Worm (Caenorhabditis elegans) whole organism, young adult: ENCODE measurements around the gene dnj-5.
A peak's percentile ranks its signal among the peaks of the same experiment; 100 is the strongest.

Experiments
- B0035.1 ChIP-seq: sonication (generic microtip); optimal IDR thresholded peaks from 2 replicates; lab custom pipeline; 2016; ENCODE audit warnings: missing genetic modification characterization, mild to moderate bottlenecking, missing compliant biosample characterization, missing genotype, missing genetic modification reagents
- C17E4.6 ChIP-seq: fragments of 200-800 bp; sonication (Bioruptor generic); IDR thresholded peaks from 2 replicates; pipeline ENCODE4 v1.3.6; 2022; ENCODE audit warnings: missing genetic modification reagents, missing genetic modification characterization, missing compliant biosample characterization
- dpl-1 ChIP-seq: fragments of 150-350 bp; optimal IDR thresholded peaks from 2 replicates; lab custom pipeline; 2014; ENCODE audit warnings: missing biosample characterization, missing genetic modification reagents, missing genetic modification characterization
- efl-1 ChIP-seq: fragments of 150-350 bp; optimal IDR thresholded peaks from 2 replicates; lab custom pipeline; 2014; ENCODE audit warnings: missing biosample characterization, missing genetic modification reagents, missing genetic modification characterization
- madf-3 ChIP-seq: fragments of 200-800 bp; sonication (Bioruptor generic); IDR thresholded peaks from 2 replicates; pipeline ENCODE4 v1.3.6; 2022; ENCODE audit warnings: missing genetic modification reagents, missing genetic modification characterization, missing compliant biosample characterization
- nhr-120 ChIP-seq: fragments of 200-800 bp; sonication (Bioruptor generic); IDR thresholded peaks from 2 replicates; pipeline ENCODE4 v1.3.6; 2022; ENCODE audit warnings: missing genetic modification characterization, missing compliant biosample characterization
- pbrm-1 ChIP-seq: fragments of 200-800 bp; sonication (Bioruptor generic); IDR thresholded peaks from 2 replicates; pipeline ENCODE4 v1.3.6; 2022; ENCODE audit warnings: missing genetic modification reagents, missing genetic modification characterization, missing compliant biosample characterization
- pha-4 ChIP-seq: fragments of 150-350 bp; sonication (generic microtip); optimal IDR thresholded peaks from 2 replicates; lab custom pipeline; 2014; ENCODE audit warnings: missing biosample characterization, missing genetic modification reagents, missing genetic modification characterization
- ztf-3 ChIP-seq: fragments of 200-800 bp; sonication (Bioruptor generic); optimal IDR thresholded peaks from 2 replicates; lab custom pipeline; 2018; ENCODE audit warnings: mild to moderate bottlenecking, missing genetic modification characterization, missing compliant biosample characterization

- TF ChIP-seq pbrm-1 (GFP tag; lab: Robert Waterston, UW) = no peak
- TF ChIP-seq B0035.1 (tag; lab: Kevin White, UChicago) = no peak
- TF ChIP-seq madf-3 = no peak
- TF ChIP-seq nhr-120 (GFP tag; lab: Robert Waterston, UW) = no peak
- TF ChIP-seq C17E4.6 (GFP tag; lab: Robert Waterston, UW) = no peak
- no peak for TF ChIP-seq ztf-3 (GFP tag; lab: Kevin White, UChicago)
- TF ChIP-seq pha-4 (tag; lab: Kevin White, UChicago) = peak; percentile 42
- TF ChIP-seq dpl-1 = no peak
- no peak for TF ChIP-seq efl-1 (GFP tag; lab: Kevin White, UChicago)
Measured at ce11 chrII:6835972-6836595, 22.0 kb downstream of the dnj-5 start.
